Worm (Caenorhabditis elegans) whole organism, L2 larva: ENCODE data around the gene fut-4.

Experiments
- C34F6.9 ChIP-seq: fragments of 150-350 bp; optimal IDR thresholded peaks from 2 replicates; lab custom pipeline; 2014; ENCODE audit warnings: missing biosample characterization, missing genetic modification characterization
- F13H6.1 ChIP-seq: sonication (generic microtip); optimal IDR thresholded peaks from 2 replicates; lab custom pipeline; 2016; ENCODE audit warnings: missing genetic modification characterization, missing compliant biosample characterization
- R02D3.7 ChIP-seq: fragments of 150-350 bp; optimal IDR thresholded peaks from 2 replicates; lab custom pipeline; 2014; ENCODE audit warnings: missing biosample characterization, missing genetic modification characterization
- aly-2 ChIP-seq: fragments of 150-350 bp; optimal IDR thresholded peaks from 2 replicates; lab custom pipeline; 2014; ENCODE audit warnings: missing biosample characterization, missing genetic modification characterization
- ceh-16 ChIP-seq: fragments of 150-350 bp; optimal IDR thresholded peaks from 2 replicates; lab custom pipeline; 2014; ENCODE audit warnings: missing biosample characterization, missing genetic modification characterization
- ceh-82 ChIP-seq: fragments of 150-350 bp; optimal IDR thresholded peaks from 2 replicates; lab custom pipeline; 2014; ENCODE audit warnings: missing biosample characterization, missing genetic modification characterization
- dmd-4 ChIP-seq: sonication (generic microtip); optimal IDR thresholded peaks from 2 replicates; lab custom pipeline; 2017; ENCODE audit warnings: missing biosample characterization, missing genetic modification characterization
- egl-27 ChIP-seq: sonication (generic microtip); optimal IDR thresholded peaks from 3 replicates; lab custom pipeline; 2017; ENCODE audit warnings: missing biosample characterization, missing genetic modification reagents, missing genetic modification characterization
- elt-1 ChIP-seq: fragments of 150-350 bp; optimal IDR thresholded peaks from 2 replicates; lab custom pipeline; 2014; ENCODE audit warnings: missing biosample characterization, missing genetic modification characterization
- elt-3 ChIP-seq: sonication (generic microtip); optimal IDR thresholded peaks from 2 replicates; lab custom pipeline; 2017; ENCODE audit warnings: missing biosample characterization, missing genetic modification characterization
- fos-1 ChIP-seq: fragments of 150-350 bp; optimal IDR thresholded peaks from 2 replicates; lab custom pipeline; 2014; ENCODE audit warnings: missing biosample characterization, missing genetic modification characterization
- gmeb-1 ChIP-seq: fragments of 150-350 bp; optimal IDR thresholded peaks from 2 replicates; lab custom pipeline; 2014; ENCODE audit warnings: missing biosample characterization, missing genetic modification characterization
- lin-11 ChIP-seq: fragments of 150-350 bp; sonication (generic microtip); optimal IDR thresholded peaks from 2 replicates; lab custom pipeline; 2014; ENCODE audit warnings: missing biosample characterization, missing genetic modification characterization, inconsistent platforms, mixed read lengths
- mab-5 ChIP-seq: fragments of 150-350 bp; optimal IDR thresholded peaks from 2 replicates; lab custom pipeline; 2014; ENCODE audit warnings: missing biosample characterization, missing genetic modification characterization
- mdl-1 ChIP-seq, 2 experiments: fragments of 150-350 bp in 1 of 2; sonication (generic microtip) in 1 of 2; optimal IDR thresholded peaks; 2 replicates each; lab custom pipeline; 2017; ENCODE audit warnings: missing biosample characterization in 2 of 2, missing genetic modification characterization in 2 of 2
- nhr-11 ChIP-seq: fragments of 150-350 bp; optimal IDR thresholded peaks from 2 replicates; lab custom pipeline; 2014; ENCODE audit warnings: missing biosample characterization, missing genetic modification characterization
- nhr-12 ChIP-seq: fragments of 150-350 bp; optimal IDR thresholded peaks from 2 replicates; lab custom pipeline; 2014; ENCODE audit warnings: missing biosample characterization, missing genetic modification characterization
- nhr-129 ChIP-seq: fragments of 150-350 bp; optimal IDR thresholded peaks from 2 replicates; lab custom pipeline; 2014; ENCODE audit warnings: missing biosample characterization, missing genetic modification characterization
- nhr-21 ChIP-seq: fragments of 150-350 bp; optimal IDR thresholded peaks from 2 replicates; lab custom pipeline; 2014; ENCODE audit warnings: missing biosample characterization, missing genetic modification characterization
- nhr-23 ChIP-seq: fragments of 150-350 bp; optimal IDR thresholded peaks from 2 replicates; lab custom pipeline; 2014; ENCODE audit warnings: missing biosample characterization, missing genetic modification reagents, missing genetic modification characterization
- nhr-77 ChIP-seq: fragments of 150-350 bp; optimal IDR thresholded peaks from 2 replicates; lab custom pipeline; 2014; ENCODE audit warnings: missing biosample characterization, missing genetic modification characterization
- peb-1 ChIP-seq: fragments of 150-350 bp; optimal IDR thresholded peaks from 2 replicates; lab custom pipeline; 2014; ENCODE audit warnings: missing biosample characterization, missing genetic modification characterization
- sem-4 ChIP-seq: fragments of 150-350 bp; optimal IDR thresholded peaks from 2 replicates; lab custom pipeline; 2014; ENCODE audit warnings: missing biosample characterization, missing genetic modification reagents, missing genetic modification characterization
- sma-3 ChIP-seq: sonication (generic microtip); optimal IDR thresholded peaks from 2 replicates; lab custom pipeline; 2016; ENCODE audit warnings: missing genetic modification reagents, missing genetic modification characterization, missing compliant biosample characterization
- sma-9 ChIP-seq, 2 experiments: fragments of 150-350 bp in 1 of 2; sonication (generic microtip) in 1 of 2; optimal IDR thresholded peaks; 2 replicates each; lab custom pipeline; 2014 to 2016; ENCODE audit warnings: missing genetic modification characterization in 2 of 2, mild to moderate bottlenecking in 1 of 2, missing biosample characterization in 1 of 2, missing compliant biosample characterization in 1 of 2, missing genetic modification reagents in 1 of 2, moderate library complexity in 1 of 2
- snpc-4 ChIP-seq: fragments of 150-350 bp; optimal IDR thresholded peaks from 2 replicates; lab custom pipeline; 2014; ENCODE audit warnings: missing biosample characterization, missing genetic modification characterization
- unc-39 ChIP-seq: fragments of 150-350 bp; optimal IDR thresholded peaks from 2 replicates; lab custom pipeline; 2014; ENCODE audit warnings: missing biosample characterization, missing genetic modification characterization
- unc-55 ChIP-seq: fragments of 150-350 bp; sonication (generic microtip); optimal IDR thresholded peaks from 3 replicates; lab custom pipeline; 2014; ENCODE audit warnings: missing biosample characterization, missing genetic modification reagents, missing genetic modification characterization
- unc-62 ChIP-seq: fragments of 150-350 bp; optimal IDR thresholded peaks from 2 replicates; lab custom pipeline; 2014; ENCODE audit warnings: missing biosample characterization, missing genetic modification reagents, missing genetic modification characterization
- zag-1 ChIP-seq: fragments of 150-350 bp; optimal IDR thresholded peaks from 2 replicates; lab custom pipeline; 2014; ENCODE audit warnings: missing biosample characterization, missing genetic modification characterization
- ztf-11 ChIP-seq: sonication (generic microtip); optimal IDR thresholded peaks from 2 replicates; lab custom pipeline; 2017; ENCODE audit warnings: missing biosample characterization, missing genetic modification characterization

fut-4 gene

DNA sequence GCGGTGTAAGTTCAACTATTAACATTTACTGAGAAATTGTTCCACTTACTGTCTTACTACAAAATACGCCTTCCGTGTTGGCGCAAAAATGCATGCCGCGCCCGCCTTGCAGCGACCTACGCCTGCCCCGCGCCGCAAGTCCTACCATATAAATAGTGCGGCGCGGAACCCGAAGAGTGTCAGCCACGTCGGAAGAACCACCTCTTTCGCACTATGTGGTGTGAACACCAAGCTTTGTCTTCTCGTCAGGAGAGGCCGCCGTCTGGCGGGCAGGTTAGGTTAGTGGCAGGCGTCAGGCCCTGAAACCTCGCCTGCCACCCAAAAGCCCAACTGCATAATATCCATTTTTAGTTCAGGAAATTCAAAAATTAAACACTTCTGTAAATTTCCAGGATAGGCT is 43.0 kb upstream of the fut-4 start:
- TF ChIP-seq unc-39: no peak
- no peak for TF ChIP-seq sma-3 (GFP tag; lab: Kevin White, UChicago)
- no peak for TF ChIP-seq F13H6.1 (tag; lab: Kevin White, UChicago)
- no peak for TF ChIP-seq elt-1 (tag; lab: Kevin White, UChicago)
- no peak for TF ChIP-seq egl-27 (tag; lab: Kevin White, UChicago)
- no peak for TF ChIP-seq nhr-23 (tag; lab: Kevin White, UChicago)

DNA sequence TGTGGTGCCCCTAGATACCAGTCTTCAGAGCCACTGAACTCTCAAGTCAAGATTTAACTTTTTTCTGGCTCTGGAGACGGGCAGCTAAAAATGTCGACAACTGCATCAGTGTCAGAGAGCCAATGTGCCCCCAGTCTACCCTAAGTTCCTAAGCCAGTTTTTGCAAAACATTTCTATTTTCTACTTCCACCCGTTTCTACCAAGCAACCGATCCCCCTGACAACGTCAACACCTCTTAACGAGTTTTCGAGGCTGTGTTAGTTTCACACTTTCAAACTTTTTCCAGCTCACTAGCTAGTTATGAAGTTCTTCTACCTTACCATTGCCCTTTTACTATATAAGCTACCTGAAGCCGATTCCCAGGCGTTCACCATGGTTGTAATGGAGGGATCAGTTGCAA is 41.9 kb upstream of the fut-4 start, which contains the start of gene Y110A2AL.5:
Y110A2AL.5 (plus strand) TSS at position 301 of the 400 bp plus-strand sequence.
- TF ChIP-seq elt-3 (tag; lab: Kevin White, UChicago) (no peak), sem-4 (tag; lab: Kevin White, UChicago) (no peak), R02D3.7 (no peak), nhr-129 (tag; lab: Kevin White, UChicago) (no peak), dmd-4 (no peak), ceh-16 (tag; lab: Kevin White, UChicago) (no peak), nhr-77 (tag; lab: Kevin White, UChicago) (no peak), unc-55 (GFP tag; lab: Kevin White, UChicago) (no peak), nhr-11 (tag; lab: Kevin White, UChicago) (no peak), nhr-12 (tag; lab: Kevin White, UChicago) (no peak), ztf-11 (tag; lab: Kevin White, UChicago) (no peak), snpc-4 (no peak), aly-2 (tag; lab: Kevin White, UChicago) (no peak), fos-1 (tag; lab: Kevin White, UChicago) (no peak), gmeb-1 (no peak), mab-5 (tag; lab: Kevin White, UChicago) (no peak)
- TF ChIP-seq, all 48 proteins: peak for 0

DNA sequence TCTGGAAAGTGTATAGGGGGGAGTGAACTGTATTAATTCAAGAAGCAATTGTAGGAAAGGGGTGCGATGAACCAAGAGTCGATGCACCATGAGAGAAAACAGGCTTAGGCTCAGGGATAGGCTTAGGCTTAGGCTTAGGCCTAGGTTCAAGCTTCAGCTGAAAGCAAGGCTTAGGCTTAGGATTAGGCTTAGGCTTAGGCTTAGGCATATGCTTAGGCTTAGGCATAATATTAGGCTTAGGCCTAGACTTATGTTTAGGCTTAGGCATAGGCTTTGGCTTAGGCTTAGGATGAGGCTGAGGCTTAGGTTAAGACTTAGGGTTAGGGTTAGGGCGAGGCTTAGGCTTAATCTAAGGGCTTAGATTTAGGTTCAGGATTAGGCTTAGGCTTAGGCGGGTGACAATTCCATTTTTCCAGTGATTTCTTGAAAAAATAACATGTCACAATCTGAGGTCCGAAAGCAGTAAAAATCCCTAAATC is 40.3 kb upstream of the fut-4 start:
- TF ChIP-seq unc-62 (GFP tag; lab: Kevin White, UChicago) (no peak), F13H6.1 (tag; lab: Kevin White, UChicago) (no peak)

DNA sequence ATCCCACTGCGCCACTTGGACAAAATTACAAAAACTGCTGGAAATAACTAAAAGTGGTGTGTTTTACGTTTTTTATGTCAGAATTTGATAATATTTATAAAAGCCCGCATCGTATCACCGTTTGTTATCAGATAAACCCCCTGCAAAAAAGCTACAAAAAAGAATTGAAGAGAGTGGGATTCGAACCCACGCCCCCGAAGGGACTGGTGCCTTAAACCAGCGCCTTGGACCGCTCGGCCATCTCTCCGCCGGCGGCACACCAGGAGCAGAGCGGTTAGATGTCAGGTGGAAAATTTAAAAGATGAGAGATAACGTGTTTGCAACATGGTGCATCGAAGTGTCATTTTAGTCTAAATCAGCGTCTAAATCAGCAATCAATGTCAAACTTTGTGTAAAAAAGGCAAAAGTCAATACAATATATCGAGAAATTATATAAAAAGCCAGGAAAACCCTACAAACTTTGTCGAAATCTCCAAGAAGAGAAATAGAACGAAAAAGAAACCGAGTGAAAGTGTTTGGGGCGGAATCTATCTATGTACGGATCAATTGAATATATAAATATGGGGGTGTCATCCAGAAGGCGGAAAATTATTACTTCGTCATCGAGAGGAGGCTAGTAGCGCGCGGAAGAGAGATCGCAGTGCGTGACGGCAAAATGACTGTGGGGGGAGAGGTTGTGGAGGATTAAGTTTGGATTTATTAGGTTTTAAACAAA is 39.2 kb upstream of the fut-4 start:
- no peak for TF ChIP-seq sma-9 (GFP tag; optimal IDR thresholded peaks at IDR 0.05; lab: Kevin White, UChicago)
- no peak for TF ChIP-seq sma-9 (tag; optimal IDR thresholded peaks at IDR 0.05; lab: Kevin White, UChicago)
- TF ChIP-seq gmeb-1: peak; percentile 18
- peak; percentile 19 for TF ChIP-seq nhr-129 (tag; lab: Kevin White, UChicago)
- TF ChIP-seq lin-11 (tag; lab: Kevin White, UChicago): peak; percentile 13
- TF ChIP-seq mdl-1 (tag; optimal IDR thresholded peaks at IDR 0.05; lab: Kevin White, UChicago): no peak
- no peak for TF ChIP-seq C34F6.9 (tag; lab: Kevin White, UChicago)
- TF ChIP-seq unc-55 (GFP tag; lab: Kevin White, UChicago): peak; percentile 11

DNA sequence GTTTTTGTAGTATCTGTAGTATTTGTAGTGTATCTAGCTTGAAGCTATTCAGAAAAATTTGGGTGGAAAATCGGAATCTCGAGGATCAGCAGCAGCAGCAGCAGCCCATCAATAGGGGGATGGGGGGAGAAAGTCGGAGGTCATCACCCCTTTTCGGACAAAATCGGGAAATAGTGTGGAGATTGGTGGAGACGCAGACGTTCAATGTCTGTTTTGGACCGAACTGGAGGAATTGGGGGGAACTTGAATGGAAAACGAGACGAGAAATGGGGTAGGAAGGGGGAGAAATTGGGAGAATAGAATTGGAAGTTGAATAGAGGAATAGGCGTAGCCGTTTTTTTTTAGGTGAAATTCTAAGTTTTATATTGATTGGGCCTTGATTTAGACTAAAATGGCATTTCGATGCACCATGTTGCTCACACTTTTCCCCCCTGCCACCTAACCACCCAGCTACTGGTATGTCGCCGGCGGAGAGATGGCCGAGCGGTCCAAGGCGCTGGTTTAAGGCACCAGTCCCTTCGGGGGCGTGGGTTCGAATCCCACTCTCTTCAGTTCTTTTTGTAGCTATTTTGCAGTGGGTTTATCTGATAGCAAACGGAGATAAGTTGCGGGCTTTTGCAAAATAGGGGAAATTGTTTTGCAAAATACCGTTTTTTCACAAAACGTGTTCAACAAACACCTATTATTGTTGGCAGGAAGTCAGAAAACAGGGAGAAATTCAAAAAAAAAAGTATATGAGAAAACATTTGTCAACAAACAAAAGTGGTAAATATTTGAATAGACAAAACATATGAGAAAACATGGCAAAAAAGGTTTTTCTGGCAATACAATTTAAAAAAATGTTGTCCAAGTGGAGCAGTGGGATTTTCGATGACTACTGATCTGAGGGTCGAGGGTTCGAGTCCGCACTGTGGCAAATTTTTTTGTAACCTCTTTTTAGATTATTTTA is 37.8 kb upstream of the fut-4 start:
- TF ChIP-seq nhr-21 (peak; percentile 16), nhr-129 (tag; lab: Kevin White, UChicago) (peak; percentile 2), fos-1 (tag; lab: Kevin White, UChicago) (no peak)

DNA sequence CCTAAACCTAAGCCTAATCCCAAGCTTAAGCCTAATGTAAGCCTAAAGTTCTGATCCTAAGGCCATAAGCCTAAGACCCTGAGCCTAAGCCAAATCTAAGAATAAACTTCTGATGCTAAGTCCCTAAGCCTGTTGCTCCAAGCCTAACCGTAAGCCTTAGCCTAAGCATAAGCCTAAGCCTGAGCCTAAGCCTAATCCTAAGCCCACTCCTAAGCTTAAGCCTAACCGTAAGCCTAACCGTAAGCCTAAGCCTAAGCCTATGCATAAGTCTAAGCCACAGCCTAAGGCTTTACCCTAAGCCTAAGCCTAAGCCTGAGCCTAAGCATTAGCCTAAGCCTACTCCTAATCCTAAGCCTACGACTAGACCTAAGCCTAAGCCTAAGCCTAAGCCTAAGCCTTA is 37.0 kb upstream of the fut-4 start:
- TF ChIP-seq ceh-82 (tag; lab: Kevin White, UChicago) (no peak), zag-1 (tag; lab: Kevin White, UChicago) (no peak), C34F6.9 (tag; lab: Kevin White, UChicago) (no peak), peb-1 (tag; lab: Kevin White, UChicago) (no peak), elt-1 (tag; lab: Kevin White, UChicago) (no peak), snpc-4 (no peak)
